Worm (Caenorhabditis elegans) whole organism, L4 larva: ENCODE data around the gene tpst-1.

Experiments
- D1046.2 ChIP-seq: fragments of 200-800 bp; sonication (Bioruptor generic); IDR thresholded peaks from 2 replicates; pipeline ENCODE4 v1.3.6; 2022; ENCODE audit warnings: missing genetic modification characterization, missing compliant biosample characterization
- F10B5.3 ChIP-seq: sonication (generic microtip); optimal IDR thresholded peaks from 2 replicates; lab custom pipeline; 2016; ENCODE audit warnings: mild to moderate bottlenecking, missing genetic modification characterization, missing compliant biosample characterization
- F26F4.8 ChIP-seq: fragments of 200-800 bp; sonication (Bioruptor generic); conservative IDR thresholded peaks from 2 replicates; pipeline ENCODE4 v1.3.6; 2022; ENCODE audit warnings: missing genetic modification characterization, missing compliant biosample characterization
- F37D6.2 ChIP-seq: sonication (generic microtip); optimal IDR thresholded peaks from 2 replicates; lab custom pipeline; 2016; ENCODE audit warnings: mild to moderate bottlenecking, missing genetic modification characterization, missing compliant biosample characterization
- F44E2.7 ChIP-seq: fragments of 200-800 bp; sonication (Bioruptor generic); IDR thresholded peaks from 2 replicates; pipeline ENCODE4 v2.1.2; 2022; ENCODE audit warnings: missing genetic modification characterization, missing compliant biosample characterization
- T20F7.1 ChIP-seq: fragments of 200-800 bp; sonication (Bioruptor generic); optimal IDR thresholded peaks from 2 replicates; lab custom pipeline; 2018; ENCODE audit warnings: mild to moderate bottlenecking, missing genetic modification characterization, missing compliant biosample characterization
- Y105C5A.15 ChIP-seq: fragments of 200-800 bp; sonication (Bioruptor generic); IDR thresholded peaks from 2 replicates; pipeline ENCODE4 v1.3.6; 2022; ENCODE audit warnings: missing genetic modification characterization, missing compliant biosample characterization
- Y5F2A.4 ChIP-seq: fragments of 200-800 bp; sonication (Bioruptor generic); optimal IDR thresholded peaks from 2 replicates; lab custom pipeline; 2018; ENCODE audit warnings: mild to moderate bottlenecking, missing genetic modification characterization, missing compliant biosample characterization
- Y75B8A.6 ChIP-seq: fragments of 200-800 bp; sonication (Bioruptor generic); IDR thresholded peaks from 2 replicates; pipeline ENCODE4 v1.3.6; 2022; ENCODE audit warnings: missing genetic modification reagents, missing genetic modification characterization, missing compliant biosample characterization
- ZK337.2 ChIP-seq: fragments of 200-800 bp; sonication (Bioruptor generic); IDR thresholded peaks from 2 replicates; pipeline ENCODE4 v1.3.6; 2022; ENCODE audit warnings: missing genetic modification reagents, missing genetic modification characterization, missing compliant biosample characterization
- aha-1 ChIP-seq: fragments of 150-350 bp; peaks from one replicate; lab custom pipeline; 2014; ENCODE audit warnings: missing biosample characterization, missing genetic modification characterization
- aly-2 ChIP-seq: sonication (generic microtip); optimal IDR thresholded peaks from 2 replicates; lab custom pipeline; 2018; ENCODE audit warnings: missing biosample characterization, missing genetic modification characterization
- arid-1 ChIP-seq: fragments of 200-800 bp; sonication (Bioruptor generic); conservative IDR thresholded peaks from 2 replicates; pipeline ENCODE4 v1.3.6; 2022; ENCODE audit warnings: missing genetic modification reagents, missing genetic modification characterization, missing compliant biosample characterization
- attf-4 ChIP-seq: sonication (generic microtip); optimal IDR thresholded peaks from 3 replicates; lab custom pipeline; 2017; ENCODE audit warnings: missing biosample characterization, missing genetic modification characterization
- ceh-32 ChIP-seq: sonication (generic microtip); optimal IDR thresholded peaks from 2 replicates; lab custom pipeline; 2016; ENCODE audit warnings: mild to moderate bottlenecking, missing genetic modification characterization, missing compliant biosample characterization; ENCODE audit not compliant: poor library complexity
- ceh-62 ChIP-seq: sonication (generic microtip); optimal IDR thresholded peaks from 2 replicates; lab custom pipeline; 2017; ENCODE audit warnings: missing biosample characterization, missing genetic modification characterization
- ceh-82 ChIP-seq: sonication (generic microtip); optimal IDR thresholded peaks from 2 replicates; lab custom pipeline; 2017; ENCODE audit warnings: missing biosample characterization, missing genetic modification characterization
- ces-1 ChIP-seq: fragments of 150-350 bp; sonication (generic microtip); optimal IDR thresholded peaks from 4 replicates; lab custom pipeline; 2014; ENCODE audit warnings: missing biosample characterization, missing genetic modification reagents, missing genetic modification characterization
- daf-16 ChIP-seq, 3 experiments: sonication (generic microtip); optimal IDR thresholded peaks; 2 replicates each; lab custom pipeline; 2016 to 2017; ENCODE audit warnings: missing genetic modification characterization in 3 of 3, missing genetic modification reagents in 3 of 3, mild to moderate bottlenecking in 2 of 3, missing compliant biosample characterization in 2 of 3, missing biosample characterization in 1 of 3, moderate library complexity in 1 of 3
- dmd-6 ChIP-seq: fragments of 200-800 bp; sonication (Bioruptor generic); IDR thresholded peaks from 2 replicates; pipeline ENCODE4 v1.3.6; 2022; ENCODE audit warnings: missing genetic modification reagents, missing genetic modification characterization, missing compliant biosample characterization
- dpl-1 ChIP-seq: fragments of 150-350 bp; optimal IDR thresholded peaks from 2 replicates; lab custom pipeline; 2014; ENCODE audit warnings: missing biosample characterization, missing genetic modification reagents, missing genetic modification characterization
- duxl-1 ChIP-seq: sonication (generic microtip); optimal IDR thresholded peaks from 2 replicates; lab custom pipeline; 2016; ENCODE audit warnings: mild to moderate bottlenecking, missing genetic modification characterization, moderate library complexity, missing compliant biosample characterization; ENCODE audit not compliant: poor library complexity
- dve-1 ChIP-seq: sonication (generic microtip); optimal IDR thresholded peaks from 2 replicates; lab custom pipeline; 2017; ENCODE audit warnings: antibody characterized with exemption, mild to moderate bottlenecking, missing genetic modification characterization, missing compliant biosample characterization; ENCODE audit not compliant: insufficient read depth
- hlh-11 ChIP-seq: fragments of 200-800 bp; sonication (Bioruptor generic); optimal IDR thresholded peaks from 2 replicates; lab custom pipeline; 2018; ENCODE audit warnings: mild to moderate bottlenecking, missing genetic modification characterization, missing compliant biosample characterization
- hlh-30 ChIP-seq: sonication (generic microtip); optimal IDR thresholded peaks from 2 replicates; lab custom pipeline; 2017; ENCODE audit warnings: antibody characterized with exemption, mild to moderate bottlenecking, missing genetic modification characterization, missing compliant biosample characterization; ENCODE audit not compliant: insufficient read depth
- lin-38 ChIP-seq: fragments of 200-800 bp; sonication (Bioruptor generic); IDR thresholded peaks from 2 replicates; pipeline ENCODE4 v1.3.6; 2022; ENCODE audit warnings: missing genetic modification reagents, missing genetic modification characterization, missing compliant biosample characterization
- lin-39 ChIP-seq: fragments of 150-350 bp; optimal IDR thresholded peaks from 2 replicates; lab custom pipeline; 2014; ENCODE audit warnings: missing biosample characterization, missing genetic modification reagents, missing genetic modification characterization
- lir-3 ChIP-seq: sonication (generic microtip); optimal IDR thresholded peaks from 2 replicates; lab custom pipeline; 2016; ENCODE audit warnings: mild to moderate bottlenecking, missing genetic modification characterization, missing compliant biosample characterization
- madf-9 ChIP-seq: fragments of 200-800 bp; sonication (Bioruptor generic); conservative IDR thresholded peaks from 2 replicates; pipeline ENCODE4 v1.3.6; 2022; ENCODE audit warnings: missing genetic modification reagents, missing genetic modification characterization, missing compliant biosample characterization
- mep-1 ChIP-seq: fragments of 150-350 bp; sonication (generic microtip); optimal IDR thresholded peaks from 3 replicates; lab custom pipeline; 2014; ENCODE audit warnings: missing biosample characterization, missing genetic modification characterization
- mes-2 ChIP-seq: sonication (generic microtip); optimal IDR thresholded peaks from 2 replicates; lab custom pipeline; 2016; ENCODE audit warnings: missing genotype, mild to moderate bottlenecking, missing genetic modification characterization, missing compliant biosample characterization; ENCODE audit not compliant: poor library complexity, severe bottlenecking
- mxl-3 ChIP-seq: fragments of 200-800 bp; sonication (Bioruptor generic); optimal IDR thresholded peaks from 2 replicates; lab custom pipeline; 2018; ENCODE audit warnings: mild to moderate bottlenecking, missing genetic modification characterization, missing compliant biosample characterization
- nhr-10 ChIP-seq: fragments of 150-350 bp; optimal IDR thresholded peaks from 2 replicates; lab custom pipeline; 2014; ENCODE audit warnings: missing biosample characterization, missing genetic modification characterization
- nhr-25 ChIP-seq: sonication (generic microtip); optimal IDR thresholded peaks from 2 replicates; lab custom pipeline; 2017; ENCODE audit warnings: missing genetic modification characterization, mild to moderate bottlenecking, missing compliant biosample characterization, antibody characterized with exemption, moderate library complexity, borderline replicate concordance; ENCODE audit not compliant: insufficient read depth
- nhr-41 ChIP-seq: fragments of 200-800 bp; sonication (Bioruptor generic); IDR thresholded peaks from 2 replicates; pipeline ENCODE4 v1.3.6; 2022; ENCODE audit warnings: missing genetic modification reagents, missing genetic modification characterization, missing compliant biosample characterization
- nhr-48 ChIP-seq: sonication (generic microtip); optimal IDR thresholded peaks from 2 replicates; lab custom pipeline; 2016; ENCODE audit warnings: mild to moderate bottlenecking, missing genetic modification characterization, missing compliant biosample characterization
- nhr-76 ChIP-seq: fragments of 150-350 bp; optimal IDR thresholded peaks from 2 replicates; lab custom pipeline; 2014; ENCODE audit warnings: missing biosample characterization, missing genetic modification characterization
- saeg-2 ChIP-seq: fragments of 200-800 bp; sonication (Bioruptor generic); IDR thresholded peaks from 2 replicates; pipeline ENCODE4 v1.3.6; 2022; ENCODE audit warnings: missing genetic modification reagents, missing genetic modification characterization, missing compliant biosample characterization
- sdz-12 ChIP-seq: fragments of 200-800 bp; sonication (Bioruptor generic); optimal IDR thresholded peaks from 2 replicates; lab custom pipeline; 2018; ENCODE audit warnings: mild to moderate bottlenecking, missing genetic modification characterization, missing compliant biosample characterization
- set-16 ChIP-seq: fragments of 200-800 bp; sonication (Bioruptor generic); IDR thresholded peaks from 2 replicates; pipeline ENCODE4 v1.3.6; 2022; ENCODE audit warnings: missing genetic modification reagents, missing genetic modification characterization, missing compliant biosample characterization
- skn-1 ChIP-seq: fragments of 150-350 bp; optimal IDR thresholded peaks from 2 replicates; lab custom pipeline; 2014; ENCODE audit warnings: missing biosample characterization, missing genetic modification characterization
- snpc-1.2 ChIP-seq: fragments of 200-800 bp; sonication (Bioruptor generic); IDR thresholded peaks from 2 replicates; pipeline ENCODE4 v1.3.6; 2022; ENCODE audit warnings: missing genetic modification reagents, missing genetic modification characterization, missing compliant biosample characterization
- spr-1 ChIP-seq: sonication (generic microtip); optimal IDR thresholded peaks from 2 replicates; lab custom pipeline; 2016; ENCODE audit warnings: mild to moderate bottlenecking, missing genetic modification characterization, missing compliant biosample characterization
- spr-3 ChIP-seq: fragments of 200-800 bp; sonication (Bioruptor generic); optimal IDR thresholded peaks from 2 replicates; lab custom pipeline; 2018; ENCODE audit warnings: mild to moderate bottlenecking, missing genetic modification characterization, missing compliant biosample characterization
- tag-97 ChIP-seq: fragments of 200-800 bp; sonication (Bioruptor generic); IDR thresholded peaks from 2 replicates; pipeline ENCODE4 v1.3.6; 2022; ENCODE audit warnings: missing genetic modification characterization, missing compliant biosample characterization
- unc-39 ChIP-seq: sonication (generic microtip); optimal IDR thresholded peaks from 2 replicates; lab custom pipeline; 2017; ENCODE audit warnings: missing biosample characterization, missing genetic modification characterization
- vab-7 ChIP-seq: fragments of 200-800 bp; sonication (Bioruptor generic); IDR thresholded peaks from 2 replicates; pipeline ENCODE4 v1.3.6; 2022; ENCODE audit warnings: missing genetic modification reagents, missing genetic modification characterization, missing compliant biosample characterization
- zag-1 ChIP-seq: fragments of 150-350 bp; optimal IDR thresholded peaks from 2 replicates; lab custom pipeline; 2014; ENCODE audit warnings: missing biosample characterization, missing genetic modification characterization
- zfp-2 ChIP-seq: sonication (generic microtip); optimal IDR thresholded peaks from 2 replicates; lab custom pipeline; 2016; ENCODE audit warnings: mild to moderate bottlenecking, missing genetic modification characterization, missing compliant biosample characterization
- zip-2 ChIP-seq: fragments of 150-350 bp; optimal IDR thresholded peaks from 2 replicates; lab custom pipeline; 2014; ENCODE audit warnings: missing biosample characterization, missing genetic modification characterization
- ztf-7 ChIP-seq: fragments of 150-350 bp; optimal IDR thresholded peaks from 2 replicates; lab custom pipeline; 2014; ENCODE audit warnings: missing biosample characterization, missing genetic modification characterization

Gene tpst-1

DNA sequence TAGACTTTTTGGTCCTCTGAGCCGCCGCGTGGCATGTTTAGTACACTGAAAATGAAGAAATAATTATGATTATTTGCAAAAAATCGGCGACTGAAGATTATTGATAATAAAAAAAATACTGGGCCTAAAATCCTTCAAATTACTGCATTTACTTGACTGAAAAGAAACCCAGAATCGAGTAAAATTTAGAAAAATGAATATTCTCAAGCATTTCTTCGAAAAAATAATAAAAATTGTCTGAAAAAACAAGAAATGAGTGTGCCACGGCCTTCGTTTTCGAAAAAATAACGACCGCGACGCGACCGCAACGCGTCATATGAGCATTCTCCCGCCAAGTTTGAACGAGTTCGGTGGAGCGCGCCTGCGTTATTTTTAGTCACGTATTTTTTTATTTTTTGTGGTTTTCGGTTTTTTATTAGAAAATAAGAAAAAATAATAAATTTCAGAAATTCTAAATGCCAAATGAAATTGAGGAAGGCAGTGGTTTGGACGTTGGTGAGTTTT is 25.8 kb upstream of the tpst-1 start, which contains the start of the genes rsp-3 and spin-4 (continued):
- TF ChIP-seq hlh-11 (tag; lab: Kevin White, UChicago) (no peak), ceh-32 (tag; lab: Kevin White, UChicago) (no peak), zag-1 (tag; lab: Kevin White, UChicago) (no peak), ceh-62 (tag; lab: Kevin White, UChicago) (no peak), sdz-12 (GFP tag; lab: Kevin White, UChicago) (no peak), nhr-25 (tag; lab: Kevin White, UChicago) (no peak), snpc-1.2 (GFP tag; lab: Robert Waterston, UW) (no peak), duxl-1 (tag; lab: Kevin White, UChicago) (no peak), skn-1 (tag; lab: Kevin White, UChicago) (no peak), lin-39 (tag; lab: Kevin White, UChicago) (no peak), vab-7 (no peak), nhr-48 (tag; lab: Kevin White, UChicago) (no peak), Y75B8A.6 (no peak), attf-4 (tag; lab: Kevin White, UChicago) (no peak), mes-2 (tag; lab: Kevin White, UChicago) (peak; percentile 81), Y105C5A.15 (GFP tag; lab: Robert Waterston, UW) (no peak), unc-39 (tag; lab: Kevin White, UChicago) (no peak), zip-2 (tag; lab: Kevin White, UChicago) (no peak), ZK337.2 (GFP tag; lab: Robert Waterston, UW) (no peak), F10B5.3 (no peak), nhr-76 (tag; lab: Kevin White, UChicago) (no peak), arid-1 (GFP tag; lab: Robert Waterston, UW) (no peak), set-16 (GFP tag; lab: Robert Waterston, UW) (no peak), aly-2 (no peak), dmd-6 (GFP tag; lab: Robert Waterston, UW) (no peak), daf-16 (GFP tag; optimal IDR thresholded peaks at IDR 0.05; lab: Kevin White, UChicago) (no peak), daf-16 (tag; optimal IDR thresholded peaks at IDR 0.05; lab: Kevin White, UChicago) (peak; percentile 55), F26F4.8 (GFP tag; lab: Robert Waterston, UW) (no peak), ces-1 (GFP tag; lab: Kevin White, UChicago) (no peak), nhr-41 (no peak), saeg-2 (no peak), ztf-7 (tag; lab: Kevin White, UChicago) (peak; percentile 43), nhr-10 (tag; lab: Kevin White, UChicago) (no peak), lin-38 (GFP tag; lab: Robert Waterston, UW) (peak; percentile 92), T20F7.1 (GFP tag; lab: Kevin White, UChicago) (no peak), F44E2.7 (GFP tag; lab: Robert Waterston, UW) (no peak), lir-3 (tag; lab: Kevin White, UChicago) (no peak), F37D6.2 (no peak), hlh-30 (tag; lab: Kevin White, UChicago) (peak; percentile 98), mxl-3 (GFP tag; lab: Kevin White, UChicago) (no peak), mep-1 (tag; lab: Kevin White, UChicago) (peak; percentile 73), D1046.2 (GFP tag; lab: Robert Waterston, UW) (no peak), Y5F2A.4 (GFP tag; lab: Kevin White, UChicago) (no peak), dve-1 (tag; lab: Kevin White, UChicago) (peak; percentile 74), madf-9 (GFP tag; lab: Robert Waterston, UW) (no peak), zfp-2 (tag; lab: Kevin White, UChicago) (no peak), dpl-1 (GFP tag; lab: Kevin White, UChicago) (peak; percentile 91), spr-1 (no peak), tag-97 (GFP tag; lab: Robert Waterston, UW) (no peak), spr-3 (no peak), aha-1 (tag; lab: Kevin White, UChicago) (no peak), ceh-82 (tag; lab: Kevin White, UChicago) (no peak)
